Fruit fly (Drosophila melanogaster) whole organism, pupa: ENCODE measurements around the gene HP1D3csd.

Experiments
- CG10348 ChIP-seq: fragments of 200-800 bp; sonication (Bioruptor generic); IDR thresholded peaks from 2 replicates; pipeline ENCODE4 v1.3.6; 2022; ENCODE audit warnings: missing biosample characterization, missing genetic modification characterization
- CG12605 ChIP-seq: fragments of 200-800 bp; sonication (Bioruptor generic); IDR thresholded peaks from 2 replicates; pipeline ENCODE4 v1.3.6; 2022; ENCODE audit warnings: missing biosample characterization, missing genetic modification characterization
- CG13204 ChIP-seq: fragments of 200-800 bp; sonication (Bioruptor generic); optimal IDR thresholded peaks from 2 replicates; lab custom pipeline; 2018; ENCODE audit warnings: missing biosample characterization, mild to moderate bottlenecking, missing genetic modification characterization, moderate library complexity
- CG14655 ChIP-seq: fragments of 200-800 bp; sonication (Bioruptor generic); optimal IDR thresholded peaks from 3 replicates; lab custom pipeline; 2017; ENCODE audit warnings: mild to moderate bottlenecking, missing biosample characterization, missing genetic modification reagents, missing genetic modification characterization
- CG15710 ChIP-seq: fragments of 200-800 bp; sonication (Bioruptor generic); optimal IDR thresholded peaks from 2 replicates; lab custom pipeline; 2018; ENCODE audit warnings: missing biosample characterization, mild to moderate bottlenecking, missing genetic modification characterization, moderate library complexity
- CG17806 ChIP-seq: fragments of 200-800 bp; sonication (Bioruptor generic); optimal IDR thresholded peaks from 2 replicates; lab custom pipeline; 2018; ENCODE audit warnings: missing biosample characterization, mild to moderate bottlenecking, missing genetic modification characterization, moderate library complexity
- CG32121 ChIP-seq: fragments of 200-800 bp; sonication (Bioruptor generic); IDR thresholded peaks from 2 replicates; pipeline ENCODE4 v1.3.6; 2022; ENCODE audit warnings: missing biosample characterization, missing genetic modification characterization
- CG34367 ChIP-seq: fragments of 200-800 bp; sonication (Bioruptor generic); optimal IDR thresholded peaks from 2 replicates; lab custom pipeline; 2018; ENCODE audit warnings: missing biosample characterization, mild to moderate bottlenecking, missing genetic modification characterization
- CG4496 ChIP-seq: fragments of 200-800 bp; sonication (Bioruptor generic); IDR thresholded peaks from 3 replicates; pipeline ENCODE4 v1.3.6; 2022; ENCODE audit warnings: missing biosample characterization, missing genetic modification characterization
- CG8159 ChIP-seq: fragments of 200-800 bp; sonication (Bioruptor generic); optimal IDR thresholded peaks from 3 replicates; lab custom pipeline; 2018; ENCODE audit warnings: missing biosample characterization, mild to moderate bottlenecking, missing genetic modification characterization, moderate library complexity
- CG8301 ChIP-seq: fragments of 200-800 bp; sonication (Bioruptor generic); optimal IDR thresholded peaks from 2 replicates; lab custom pipeline; 2018; ENCODE audit warnings: missing biosample characterization, mild to moderate bottlenecking, missing genetic modification characterization
- CG9948 ChIP-seq: fragments of 200-800 bp; sonication (Bioruptor generic); optimal IDR thresholded peaks from 2 replicates; lab custom pipeline; 2018; ENCODE audit warnings: missing biosample characterization, mild to moderate bottlenecking, missing genetic modification characterization, moderate library complexity
- D1 ChIP-seq: fragments of 200-800 bp; sonication (Bioruptor generic); optimal IDR thresholded peaks from 2 replicates; lab custom pipeline; 2018; ENCODE audit warnings: missing biosample characterization, mild to moderate bottlenecking, missing genetic modification characterization, moderate library complexity
- EcR ChIP-seq: fragments of 200-800 bp; sonication (Bioruptor generic); optimal IDR thresholded peaks from 3 replicates; lab custom pipeline; 2019; ENCODE audit warnings: missing biosample characterization, missing genetic modification characterization, mild to moderate bottlenecking, moderate library complexity, missing genetic modification reagents
- Ets98B ChIP-seq: fragments of 200-800 bp; sonication (Bioruptor generic); IDR thresholded peaks from 2 replicates; pipeline ENCODE4 v1.3.6; 2022; ENCODE audit warnings: missing biosample characterization, missing genetic modification characterization
- Pif1A ChIP-seq: fragments of 200-800 bp; sonication (Bioruptor generic); optimal IDR thresholded peaks from 3 replicates; lab custom pipeline; 2016; ENCODE audit warnings: missing biosample characterization, missing genetic modification characterization
- Pif1B ChIP-seq: fragments of 200-800 bp; sonication (Bioruptor generic); optimal IDR thresholded peaks from 3 replicates; lab custom pipeline; 2016; ENCODE audit warnings: missing biosample characterization, missing genetic modification characterization
- Snoo ChIP-seq: fragments of 200-800 bp; sonication (Bioruptor generic); optimal IDR thresholded peaks from 3 replicates; lab custom pipeline; 2017; ENCODE audit warnings: missing biosample characterization, mild to moderate bottlenecking, missing genetic modification characterization, inconsistent platforms
- fd96Ca ChIP-seq: fragments of 200-800 bp; sonication (Bioruptor generic); IDR thresholded peaks from 3 replicates; pipeline ENCODE4 v1.3.6; 2022; ENCODE audit warnings: missing biosample characterization, missing genetic modification characterization
- gl ChIP-seq: fragments of 200-800 bp; sonication (Bioruptor generic); optimal IDR thresholded peaks from 2 replicates; lab custom pipeline; 2018; ENCODE audit warnings: missing biosample characterization, mild to moderate bottlenecking, missing genetic modification characterization
- rn ChIP-seq: fragments of 200-800 bp; sonication (Bioruptor generic); IDR thresholded peaks from 2 replicates; pipeline ENCODE4 v1.3.6; 2022; ENCODE audit warnings: missing biosample characterization, missing genetic modification characterization

HP1D3csd gene

dm6 chrX:19149511-19149876 is 40.5 kb upstream of the HP1D3csd start:
- no peak for TF ChIP-seq D1
- TF ChIP-seq CG17806 (tag; lab: Kevin White, UChicago): no peak
- TF ChIP-seq gl (tag; lab: Kevin White, UChicago): no peak

- TF ChIP-seq CG14655 (GFP tag; lab: Kevin White, UChicago): peak; percentile 70
- TF ChIP-seq Pif1A (GFP tag; lab: Kevin White, UChicago): peak; percentile 39
- peak; percentile 49; the same call in 1 of the 3 replicates for TF ChIP-seq CG4496 (GFP tag; lab: Robert Waterston, UW)
- peak; percentile 68 for TF ChIP-seq CG15710 (tag; lab: Kevin White, UChicago)
- peak; percentile 42 for TF ChIP-seq Pif1B
- TF ChIP-seq fd96Ca (GFP tag; lab: Robert Waterston, UW): no peak
- no peak for TF ChIP-seq gl (tag; lab: Kevin White, UChicago)
- no peak for TF ChIP-seq CG12605 (GFP tag; lab: Robert Waterston, UW)
- TF ChIP-seq D1: peak; percentile 5
- TF ChIP-seq CG13204 (GFP tag; lab: Kevin White, UChicago): no peak
- peak; percentile 79 for TF ChIP-seq Snoo
- TF ChIP-seq EcR: no peak
- TF ChIP-seq CG10348 (GFP tag; lab: Robert Waterston, UW): 0 out of 2 replicates have a peak, but pooled peaks have one; percentile 22
- TF ChIP-seq CG8159 (tag; lab: Kevin White, UChicago): peak; percentile 75
- TF ChIP-seq Ets98B (GFP tag; lab: Robert Waterston, UW): no peak
- peak; percentile 69 for TF ChIP-seq CG17806 (tag; lab: Kevin White, UChicago)
- no peak for TF ChIP-seq rn
- peak; percentile 47 for TF ChIP-seq CG34367 (tag; lab: Kevin White, UChicago)
- peak; percentile 73 for TF ChIP-seq CG9948
- TF ChIP-seq CG32121 (GFP tag; lab: Robert Waterston, UW): peak; percentile 41; the same call in 1 of the 2 replicates
- TF ChIP-seq CG8301 (tag; lab: Kevin White, UChicago): peak; percentile 41
Observed at dm6 chrX:19152570-19153287, 37.3 kb upstream of the HP1D3csd start.

DNA sequence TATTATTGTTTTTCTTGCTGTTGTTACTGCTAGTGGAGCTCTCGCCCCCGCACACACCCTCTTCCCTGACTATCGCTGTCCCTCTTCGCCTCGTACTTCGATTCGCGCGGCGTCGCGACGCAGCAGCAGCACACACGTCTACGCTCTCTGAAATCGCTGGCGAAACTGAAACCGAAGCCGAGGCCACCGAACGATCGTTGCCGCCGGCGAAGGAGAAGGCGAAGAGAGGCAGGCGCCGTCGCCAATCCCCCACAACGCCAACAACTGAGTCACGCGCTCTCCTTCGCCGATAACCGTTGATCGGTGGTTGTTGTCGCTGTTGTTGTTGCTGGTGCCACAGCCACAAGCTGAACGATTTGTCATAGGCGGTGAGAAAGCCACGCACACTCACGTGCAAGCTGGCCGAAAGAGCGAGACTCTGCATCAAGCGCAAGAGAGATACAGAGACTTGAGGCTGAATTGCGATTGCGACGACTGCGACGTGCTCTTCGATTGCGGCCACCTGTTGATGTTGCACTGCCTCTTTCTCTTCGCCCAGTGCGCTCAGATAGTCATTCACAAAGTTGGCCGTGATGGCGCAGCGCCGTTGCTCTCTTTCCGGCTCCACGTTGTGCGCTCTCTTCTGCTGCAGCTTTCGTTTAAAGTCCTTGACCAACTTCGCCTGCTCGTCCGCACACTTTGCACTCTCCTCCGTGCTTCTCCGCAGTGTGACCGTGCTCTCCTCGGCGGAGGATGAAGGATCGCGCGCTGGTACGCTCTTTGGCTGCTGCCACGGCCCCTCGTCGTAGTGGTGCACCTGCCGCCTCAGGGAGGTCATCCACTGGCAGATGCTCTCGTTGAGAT is 36.5 kb upstream of the HP1D3csd start:
- TF ChIP-seq CG15710 (tag; lab: Kevin White, UChicago) (no peak), fd96Ca (GFP tag; lab: Robert Waterston, UW) (peak; percentile 56; the same call in 2 of the 3 replicates), CG32121 (GFP tag; lab: Robert Waterston, UW) (peak; percentile 50), CG34367 (tag; lab: Kevin White, UChicago) (no peak), CG8159 (tag; lab: Kevin White, UChicago) (no peak), CG13204 (GFP tag; lab: Kevin White, UChicago) (peak; percentile 79), CG17806 (tag; lab: Kevin White, UChicago) (no peak), CG9948 (no peak), EcR (peak; percentile 82), CG4496 (GFP tag; lab: Robert Waterston, UW) (peak; percentile 64), rn (no peak), Snoo (no peak), CG8301 (tag; lab: Kevin White, UChicago) (no peak), Ets98B (GFP tag; lab: Robert Waterston, UW) (peak; percentile 46; the same call in 1 of the 2 replicates), CG14655 (GFP tag; lab: Kevin White, UChicago) (no peak), gl (tag; lab: Kevin White, UChicago) (peak; percentile 6), Pif1B (peak; percentile 49), D1 (no peak), CG10348 (GFP tag; lab: Robert Waterston, UW) (no peak), Pif1A (GFP tag; lab: Kevin White, UChicago) (no peak), CG12605 (GFP tag; lab: Robert Waterston, UW) (0 out of 2 replicates have a peak, but pooled peaks have one; percentile 17)
- TF ChIP-seq, all 21 proteins: peak for 9

DNA sequence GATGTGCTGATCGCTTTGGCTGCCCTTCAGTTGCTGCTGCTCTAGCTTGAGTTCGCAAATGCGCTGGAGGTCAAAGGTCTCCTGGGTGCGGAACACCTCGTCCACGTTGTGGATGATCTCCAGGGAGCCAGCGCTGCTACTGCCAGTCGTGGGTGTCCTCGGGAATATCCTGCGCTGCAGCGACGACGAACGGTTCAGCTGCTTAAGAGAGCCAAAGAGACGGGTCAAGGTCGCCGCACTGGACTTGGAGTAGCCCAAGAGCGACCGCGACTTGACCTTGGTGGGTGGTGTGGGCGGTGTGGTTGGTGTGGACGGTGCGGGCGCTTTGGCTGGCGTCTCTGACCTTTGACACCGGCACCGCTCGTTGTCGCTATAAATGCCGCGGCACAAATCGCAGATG is 35.8 kb upstream of the HP1D3csd start:
- TF ChIP-seq gl (tag; lab: Kevin White, UChicago) (no peak), CG17806 (tag; lab: Kevin White, UChicago) (no peak), Pif1B (no peak), Pif1A (GFP tag; lab: Kevin White, UChicago) (no peak), CG32121 (GFP tag; lab: Robert Waterston, UW) (no peak), CG9948 (no peak), Snoo (no peak), D1 (no peak), rn (no peak), fd96Ca (GFP tag; lab: Robert Waterston, UW) (no peak), Ets98B (GFP tag; lab: Robert Waterston, UW) (no peak)

- peak; percentile 93 for TF ChIP-seq CG8301 (tag; lab: Kevin White, UChicago)
- peak; percentile 94 for TF ChIP-seq Ets98B (GFP tag; lab: Robert Waterston, UW)
- TF ChIP-seq gl (tag; lab: Kevin White, UChicago): peak; percentile 84
- TF ChIP-seq D1: peak; percentile 23
- TF ChIP-seq CG17806 (tag; lab: Kevin White, UChicago): peak; percentile 91
- TF ChIP-seq CG12605 (GFP tag; lab: Robert Waterston, UW): peak; percentile 90
- TF ChIP-seq Pif1A (GFP tag; lab: Kevin White, UChicago): peak; percentile 96
- peak; percentile 88 for TF ChIP-seq rn
- peak; percentile 24; the same call in 1 of the 2 replicates for TF ChIP-seq CG10348 (GFP tag; lab: Robert Waterston, UW)
- TF ChIP-seq CG32121 (GFP tag; lab: Robert Waterston, UW): peak; percentile 90
- TF ChIP-seq CG8159 (tag; lab: Kevin White, UChicago): peak; percentile 91
- peak; percentile 91 for TF ChIP-seq CG34367 (tag; lab: Kevin White, UChicago)
- TF ChIP-seq CG14655 (GFP tag; lab: Kevin White, UChicago): peak; percentile 95
- peak; percentile 85 for TF ChIP-seq CG9948
- peak; percentile 94 for TF ChIP-seq CG4496 (GFP tag; lab: Robert Waterston, UW)
- peak; percentile 93 for TF ChIP-seq Snoo
- TF ChIP-seq CG13204 (GFP tag; lab: Kevin White, UChicago): peak; percentile 67
- peak; percentile 92 for TF ChIP-seq CG15710 (tag; lab: Kevin White, UChicago)
- TF ChIP-seq Pif1B: peak; percentile 96
- TF ChIP-seq fd96Ca (GFP tag; lab: Robert Waterston, UW): peak; percentile 95
- TF ChIP-seq EcR: peak; percentile 94
Observed at dm6 chrX:19154998-19155397, 35.0 kb upstream of the HP1D3csd start.
